Fruit fly (Drosophila melanogaster): ENCODE data around the gene CG13992.

The CG13992 gene

DNA sequence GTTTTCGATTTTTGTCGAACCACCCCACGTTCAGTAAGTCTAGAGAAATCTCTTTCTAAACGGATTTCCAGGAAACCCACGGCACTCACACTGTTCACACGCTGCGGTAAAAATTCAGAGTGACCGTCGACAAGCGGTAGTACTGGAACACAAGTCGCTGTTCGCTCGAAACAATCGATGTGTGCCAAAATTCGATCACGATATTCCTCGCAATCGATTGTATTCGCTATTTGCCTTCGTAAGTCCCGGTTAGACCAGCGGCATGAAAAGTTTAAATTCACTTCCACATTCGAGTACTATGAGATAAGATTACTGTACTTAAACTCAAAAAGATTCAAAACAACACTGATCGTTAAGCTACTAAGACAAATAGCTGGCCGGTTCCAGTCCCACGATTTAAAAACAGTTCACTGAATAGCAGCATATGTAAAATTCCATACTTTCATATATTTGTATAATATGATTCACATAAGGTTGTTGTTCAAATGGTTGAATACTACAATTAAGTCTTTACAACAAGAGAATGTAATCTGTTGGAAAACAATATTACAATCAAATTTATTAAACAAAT, 13.4 kb upstream of the CG13992 start, which contains the start of gene chic (continued):
- peak; percentile 36 for TF ChIP-seq zfh2 (GFP tag; optimal IDR thresholded peaks at IDR 0.05)
- no peak for TF ChIP-seq Trl (optimal IDR thresholded peaks at IDR 0.05)
- TF ChIP-seq Trl (GFP tag; optimal IDR thresholded peaks at IDR 0.05): peak; percentile 31
- TF ChIP-seq Hsf (GFP tag; optimal IDR thresholded peaks at IDR 0.05): peak; percentile 10
- TF ChIP-seq trem (tag; optimal IDR thresholded peaks at IDR 0.05): peak; percentile 41
- peak; percentile 34 for TF ChIP-seq CG7786 (GFP tag; optimal IDR thresholded peaks at IDR 0.05)

DNA sequence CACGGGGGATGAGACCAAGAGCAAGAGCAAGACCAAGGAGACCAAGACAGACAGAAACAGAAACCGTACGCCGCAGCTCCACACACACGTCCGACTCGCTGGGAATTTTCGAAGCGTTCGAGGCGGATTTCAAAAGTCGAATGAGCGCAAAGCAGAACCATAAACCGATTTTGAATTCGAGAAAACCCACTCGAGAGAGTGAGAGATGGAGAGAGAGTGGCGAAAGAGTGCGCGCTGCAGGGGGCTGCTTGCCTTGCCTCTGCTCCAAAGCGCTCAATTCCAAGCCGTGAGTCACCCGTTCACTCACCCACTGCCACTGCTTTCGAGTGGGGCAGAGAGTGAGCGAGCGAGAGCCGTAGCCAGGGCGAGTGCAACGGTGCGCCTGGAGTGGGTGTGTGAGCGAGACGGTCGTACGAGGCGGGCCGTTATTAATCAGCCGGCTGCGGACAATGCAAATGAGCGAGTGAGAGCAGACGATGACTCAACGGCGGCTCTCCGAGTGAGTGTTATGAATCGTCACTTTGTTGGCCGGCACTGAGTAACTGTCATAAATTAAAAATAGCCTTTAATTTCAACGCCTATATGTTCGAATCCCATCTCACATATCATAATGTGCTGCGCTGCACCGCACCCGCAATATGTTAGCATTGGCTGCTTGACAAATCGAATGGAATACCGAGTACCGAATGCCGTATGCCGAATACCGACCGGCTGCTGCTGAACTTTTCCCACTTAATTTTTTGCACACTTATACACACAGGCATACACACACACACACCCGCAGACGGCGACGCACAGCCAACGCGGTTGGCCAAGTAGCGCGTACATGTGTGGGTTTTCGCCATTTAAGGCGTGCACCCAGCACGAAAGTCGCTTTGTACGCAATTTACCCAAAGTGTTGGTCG, 12.7 kb upstream of the CG13992 start:
- peak; percentile 39 for TF ChIP-seq Hmr (GFP tag; optimal IDR thresholded peaks at IDR 0.05)
- peak; percentile 44 for TF ChIP-seq CG17359 (tag; optimal IDR thresholded peaks at IDR 0.05)
- peak; percentile 27 for TF ChIP-seq CG7839 (tag; optimal IDR thresholded peaks at IDR 0.05)
- TF ChIP-seq NC2β (GFP tag; optimal IDR thresholded peaks at IDR 0.05): peak; percentile 28
- peak; percentile 33 for TF ChIP-seq cwo (GFP tag; optimal IDR thresholded peaks at IDR 0.05)
- peak; percentile 4 for TF ChIP-seq NfI (GFP tag; optimal IDR thresholded peaks at IDR 0.05)
- peak; percentile 17 for TF ChIP-seq CG2120 (GFP tag; optimal IDR thresholded peaks at IDR 0.05)
- TF ChIP-seq MTF-1 (GFP tag; optimal IDR thresholded peaks at IDR 0.05; ENCODE audit: borderline replicate concordance): peak; percentile 49
- TF ChIP-seq YL-1 (GFP tag; optimal IDR thresholded peaks at IDR 0.05): peak; percentile 23
- TF ChIP-seq CG17328 (GFP tag; IDR thresholded peaks at IDR 0.05): no peak
- TF ChIP-seq B-H2 (GFP tag; optimal IDR thresholded peaks at IDR 0.05): peak; percentile 51
- no peak for TF ChIP-seq CG34422 (GFP tag; IDR thresholded peaks at IDR 0.05)
- peak; percentile 82 for TF ChIP-seq sens (GFP tag)
- peak; percentile 50 for TF ChIP-seq ERR (GFP tag; optimal IDR thresholded peaks at IDR 0.05)
- peak; percentile 37 for TF ChIP-seq CG1233 (GFP tag; optimal IDR thresholded peaks at IDR 0.05)
- TF ChIP-seq Asciz (GFP tag; optimal IDR thresholded peaks at IDR 0.05): peak; percentile 31
- peak; percentile 67 for TF ChIP-seq CG18599 (GFP tag; optimal IDR thresholded peaks at IDR 0.05)
- TF ChIP-seq CG7745 (tag; optimal IDR thresholded peaks at IDR 0.05): peak; percentile 100
- peak; percentile 24 for TF ChIP-seq Spps (tag; optimal IDR thresholded peaks at IDR 0.05)
- TF ChIP-seq kay (GFP tag; optimal IDR thresholded peaks at IDR 0.05): peak; percentile 98
- no peak for TF ChIP-seq ato (GFP tag; IDR thresholded peaks at IDR 0.05; ENCODE audit: partially characterized antibody)
- no peak for TF ChIP-seq Ets97D (GFP tag; optimal IDR thresholded peaks at IDR 0.05)
- peak; percentile 4 for TF ChIP-seq grn (GFP tag; optimal IDR thresholded peaks at IDR 0.05)
- TF ChIP-seq Pdp1 (GFP tag; optimal IDR thresholded peaks at IDR 0.05): peak in 1 of 2 experiments; percentile 19
- TF ChIP-seq dmrt99B (tag; optimal IDR thresholded peaks at IDR 0.05): peak; percentile 30
- TF ChIP-seq CG17385 (GFP tag; optimal IDR thresholded peaks at IDR 0.05): peak; percentile 58
- TF ChIP-seq CG12391 (tag; optimal IDR thresholded peaks at IDR 0.05): peak; percentile 8
- peak; percentile 12 for TF ChIP-seq trem (tag; optimal IDR thresholded peaks at IDR 0.05)
- TF ChIP-seq Tbp (GFP tag; optimal IDR thresholded peaks at IDR 0.05): no peak
- peak; percentile 20 for TF ChIP-seq Nf-YB (GFP tag; optimal IDR thresholded peaks at IDR 0.05)
- peak; percentile 57 for TF ChIP-seq CG13894 (tag; optimal IDR thresholded peaks at IDR 0.05)
- peak; percentile 12 for TF ChIP-seq CG8359 (GFP tag; optimal IDR thresholded peaks at IDR 0.05; ENCODE audit: borderline replicate concordance)
- no peak for TF ChIP-seq gfzf (GFP tag; optimal IDR thresholded peaks at IDR 0.05)
- peak; percentile 6 for TF ChIP-seq sqz (GFP tag; optimal IDR thresholded peaks at IDR 0.05)
- TF ChIP-seq gcm (GFP tag; optimal IDR thresholded peaks at IDR 0.05): peak; percentile 26
- TF ChIP-seq unpg (GFP tag; optimal IDR thresholded peaks at IDR 0.05): peak; percentile 19
- TF ChIP-seq CG16815 (GFP tag; optimal IDR thresholded peaks at IDR 0.05): no peak
- TF ChIP-seq CG7987 (GFP tag; optimal IDR thresholded peaks at IDR 0.05): peak; percentile 42
- TF ChIP-seq grau (tag; optimal IDR thresholded peaks at IDR 0.05): peak; percentile 33
- peak; percentile 39 for TF ChIP-seq CG31365 (tag; optimal IDR thresholded peaks at IDR 0.05)
- TF ChIP-seq Hsf (GFP tag; optimal IDR thresholded peaks at IDR 0.05): no peak
